Worm (Caenorhabditis elegans) whole organism, L3 larva: Measurements from ENCODE around the gene col-36.

Source experiments
- aly-2 ChIP-seq: fragments of 150-350 bp; optimal IDR thresholded peaks from 2 replicates; lab custom pipeline; 2014; ENCODE audit warnings: missing biosample characterization, missing genetic modification characterization
- ceh-9 ChIP-seq: sonication (generic microtip); optimal IDR thresholded peaks from 2 replicates; lab custom pipeline; 2018; ENCODE audit warnings: missing biosample characterization, missing genetic modification characterization
- lin-15B ChIP-seq: fragments of 150-350 bp; optimal IDR thresholded peaks from 2 replicates; lab custom pipeline; 2014; ENCODE audit warnings: missing biosample characterization, missing genetic modification characterization
- zag-1 ChIP-seq: fragments of 150-350 bp; optimal IDR thresholded peaks from 2 replicates; lab custom pipeline; 2014; ENCODE audit warnings: missing biosample characterization, missing genetic modification characterization

DNA sequence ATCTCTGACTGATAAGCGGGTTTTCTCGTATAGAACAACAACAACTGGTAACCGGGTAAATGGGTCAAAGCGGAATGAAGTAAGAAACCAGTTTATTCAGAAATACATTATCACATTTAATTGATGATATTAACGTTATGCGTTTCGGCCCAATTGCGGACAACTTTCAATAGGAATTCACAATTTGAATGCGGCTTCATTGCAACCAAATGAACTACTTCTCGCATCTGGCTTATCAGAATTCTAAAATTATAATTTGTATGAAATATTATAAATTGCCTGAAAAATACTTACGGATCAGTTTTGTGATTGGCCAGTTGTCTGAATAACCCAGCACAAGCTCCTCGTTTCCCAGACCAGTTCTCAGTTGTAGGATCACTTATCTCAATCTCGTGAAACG, at the start of gene col-36:
- TF ChIP-seq ceh-9 (no peak), lin-15B (tag; lab: Kevin White, UChicago) (no peak), aly-2 (no peak), zag-1 (tag; lab: Kevin White, UChicago) (no peak)
